Fruit fly (Drosophila melanogaster): ENCODE results near the gene CG14414.
A peak's percentile ranks its signal among the peaks of the same experiment; 100 is the strongest.

Gene CG14414

DNA sequence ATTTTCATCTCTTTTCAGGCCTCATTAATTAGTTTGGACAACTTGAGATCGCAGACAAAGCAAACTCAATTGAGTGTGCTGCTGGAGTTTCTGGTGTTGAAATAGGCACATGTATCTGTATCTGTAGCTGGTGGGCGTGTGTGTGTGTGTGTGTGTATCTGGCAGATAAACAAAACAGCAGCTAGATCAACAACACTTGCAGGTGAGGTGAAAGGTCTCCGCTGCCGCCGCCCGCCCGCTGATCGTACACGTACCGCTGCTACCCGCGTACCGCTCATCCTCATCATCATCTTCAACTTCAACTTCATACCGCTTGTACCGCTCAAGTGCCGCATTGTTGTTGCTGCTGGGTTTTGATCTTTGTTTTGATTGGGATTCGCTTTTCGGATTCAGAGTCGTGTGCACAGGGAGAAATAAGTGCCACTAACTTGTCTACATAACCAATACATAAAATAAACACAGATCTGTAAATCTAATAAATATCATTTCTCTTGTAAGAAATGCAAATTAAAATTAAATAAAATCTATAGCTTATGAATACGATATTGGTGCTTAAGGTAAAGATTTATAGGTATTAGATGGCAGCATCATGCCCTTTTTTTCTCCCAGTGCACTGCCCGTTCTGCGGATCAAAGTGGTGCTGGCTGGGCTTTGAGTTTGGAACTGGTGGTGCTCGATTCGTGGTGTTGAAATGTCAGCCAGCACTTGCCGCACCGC, 46.8 kb downstream of the CG14414 start (continued):
- TF ChIP-seq jumu (GFP tag; optimal IDR thresholded peaks at IDR 0.05) (peak; percentile 56), Nf-YC (tag; optimal IDR thresholded peaks at IDR 0.05) (peak; percentile 55), HLH54F (GFP tag; optimal IDR thresholded peaks at IDR 0.05) (peak; percentile 34), CG10565 (GFP tag; optimal IDR thresholded peaks at IDR 0.05) (peak; percentile 36), Hr78 (GFP tag; optimal IDR thresholded peaks at IDR 0.05) (peak in 1 of 2 experiments; percentile 91), CG10274 (GFP tag; optimal IDR thresholded peaks at IDR 0.05) (peak; percentile 39), ttk (GFP tag; IDR thresholded peaks at IDR 0.05) (peak; percentile 59; the same call in 1 of the 2 replicates), CG17612 (GFP tag; IDR thresholded peaks at IDR 0.05) (no peak; the same call in 1 of the 2 replicates), Sry-δ (GFP tag; optimal IDR thresholded peaks at IDR 0.05) (peak; percentile 29), Eip74EF (GFP tag; optimal IDR thresholded peaks at IDR 0.05) (peak in 1 of 2 experiments; percentile 80), CG18011 (GFP tag; optimal IDR thresholded peaks at IDR 0.05) (no peak), Mrtf (GFP tag; IDR thresholded peaks at IDR 0.05) (peak; percentile 56; the same call in 2 of the 3 replicates), gem (tag; optimal IDR thresholded peaks at IDR 0.05) (peak; percentile 94), NK7.1 (GFP tag; optimal IDR thresholded peaks at IDR 0.05) (no peak), bcd (GFP tag; optimal IDR thresholded peaks at IDR 0.05) (peak; percentile 81), vvl (GFP tag; IDR thresholded peaks at IDR 0.05) (peak; percentile 88), CG17328 (GFP tag; IDR thresholded peaks at IDR 0.05) (peak; percentile 89), CG9609 (GFP tag; optimal IDR thresholded peaks at IDR 0.05) (peak; percentile 7), maf-S (GFP tag; optimal IDR thresholded peaks at IDR 0.05) (peak; percentile 11), Side (GFP tag; optimal IDR thresholded peaks at IDR 0.05) (peak; percentile 48), Hr51 (GFP tag; optimal IDR thresholded peaks at IDR 0.05) (peak; percentile 48 to 85), Poxn (GFP tag; IDR thresholded peaks at IDR 0.05) (no peak), zfh1 (GFP tag; IDR thresholded peaks at IDR 0.05) (peak; percentile 84), CG8765 (GFP tag; IDR thresholded peaks at IDR 0.05) (peak; percentile 63), Dbx (GFP tag; IDR thresholded peaks at IDR 0.05) (no peak), CG1529 (GFP tag; optimal IDR thresholded peaks at IDR 0.05) (peak; percentile 83), CG33213 (GFP tag; optimal IDR thresholded peaks at IDR 0.05) (no peak), sug (tag; optimal IDR thresholded peaks at IDR 0.05) (peak; percentile 15), CG14710 (tag; optimal IDR thresholded peaks at IDR 0.05) (peak; percentile 94), CG4282 (GFP tag; optimal IDR thresholded peaks at IDR 0.05) (no peak), crp (GFP tag; optimal IDR thresholded peaks at IDR 0.05) (peak in 1 of 2 experiments; percentile 30), danr (GFP tag; IDR thresholded peaks at IDR 0.05) (peak; percentile 68), CG2678 (tag; optimal IDR thresholded peaks at IDR 0.05) (peak; percentile 86), CG15514 (GFP tag; optimal IDR thresholded peaks at IDR 0.05) (peak; percentile 26), CG7928 (GFP tag; optimal IDR thresholded peaks at IDR 0.05) (no peak), sens (GFP tag) (peak; percentile 97), phol (tag; optimal IDR thresholded peaks at IDR 0.05) (peak; percentile 92), CG13894 (tag; optimal IDR thresholded peaks at IDR 0.05) (no peak), gt (GFP tag; IDR thresholded peaks at IDR 0.05) (no peak; the same call in 1 of the 2 replicates), ash1 (GFP tag; optimal IDR thresholded peaks at IDR 0.05) (no peak), rib (GFP tag; IDR thresholded peaks at IDR 0.05) (no peak), Aef1 (GFP tag; IDR thresholded peaks at IDR 0.05) (peak; percentile 53; the same call in 1 of the 3 replicates), sc (optimal IDR thresholded peaks at IDR 0.05) (no peak), sc (GFP tag; optimal IDR thresholded peaks at IDR 0.05) (peak; percentile 60), CG18599 (GFP tag; optimal IDR thresholded peaks at IDR 0.05) (peak; percentile 63), ci (GFP tag; IDR thresholded peaks at IDR 0.05) (peak; percentile 84), CG10979 (tag; optimal IDR thresholded peaks at IDR 0.05) (peak; percentile 95), CG15696 (tag; optimal IDR thresholded peaks at IDR 0.05) (peak; percentile 94), TFAM (GFP tag; optimal IDR thresholded peaks at IDR 0.05) (peak; percentile 25)

Data from whole organism, embryonic.